Worm (Caenorhabditis elegans) whole organism, late embryonic: ENCODE results near the gene Y37H2A.18.

Experiments used
- ahr-1 ChIP-seq: sonication (generic microtip); optimal IDR thresholded peaks from 2 replicates; lab custom pipeline; 2016; ENCODE audit warnings: missing genetic modification characterization, missing compliant biosample characterization
- ceh-9 ChIP-seq: sonication (generic microtip); optimal IDR thresholded peaks from 2 replicates; lab custom pipeline; 2016; ENCODE audit warnings: mild to moderate bottlenecking, missing genetic modification characterization, inconsistent platforms, missing compliant biosample characterization
- elt-2 ChIP-seq: sonication (generic microtip); optimal IDR thresholded peaks from 2 replicates; lab custom pipeline; 2016; ENCODE audit warnings: missing genetic modification reagents, missing genetic modification characterization, missing compliant biosample characterization
- ets-4 ChIP-seq: sonication (generic microtip); optimal IDR thresholded peaks from 2 replicates; lab custom pipeline; 2016; ENCODE audit warnings: missing genetic modification characterization, missing compliant biosample characterization
- hlh-6 ChIP-seq: sonication (generic microtip); optimal IDR thresholded peaks from 2 replicates; lab custom pipeline; 2016; ENCODE audit warnings: missing genotype, missing genetic modification characterization, missing compliant biosample characterization
- lin-11 ChIP-seq: fragments of 200-800 bp; sonication (Bioruptor generic); optimal IDR thresholded peaks from 2 replicates; lab custom pipeline; 2018; ENCODE audit warnings: mild to moderate bottlenecking, missing genetic modification characterization, missing compliant biosample characterization
- nfya-1 ChIP-seq: sonication (generic microtip); optimal IDR thresholded peaks from 2 replicates; lab custom pipeline; 2017; ENCODE audit warnings: missing genetic modification characterization, mild to moderate bottlenecking, missing compliant biosample characterization, antibody characterized with exemption, moderate library complexity
- nhr-11 ChIP-seq: fragments of 150-350 bp; optimal IDR thresholded peaks from 2 replicates; lab custom pipeline; 2014; ENCODE audit warnings: missing biosample characterization, missing genetic modification characterization
- odd-2 ChIP-seq: sonication (generic microtip); optimal IDR thresholded peaks from 2 replicates; lab custom pipeline; 2017; ENCODE audit warnings: antibody characterized with exemption, mild to moderate bottlenecking, missing genetic modification characterization, missing compliant biosample characterization
- pha-4 ChIP-seq: fragments of 150-350 bp; optimal IDR thresholded peaks from 2 replicates; lab custom pipeline; 2018; ENCODE audit warnings: missing biosample characterization, missing genetic modification reagents, missing genetic modification characterization

- TF ChIP-seq lin-11 (tag; lab: Kevin White, UChicago): no peak
- TF ChIP-seq elt-2: no peak
- no peak for TF ChIP-seq pha-4 (tag; lab: Kevin White, UChicago)
- no peak for TF ChIP-seq nhr-11 (tag; lab: Kevin White, UChicago)
- no peak for TF ChIP-seq odd-2 (tag; lab: Kevin White, UChicago)
- TF ChIP-seq ets-4 (tag; lab: Kevin White, UChicago): no peak
- no peak for TF ChIP-seq ahr-1 (tag; lab: Kevin White, UChicago)
- no peak for TF ChIP-seq nfya-1
- no peak for TF ChIP-seq hlh-6
- TF ChIP-seq ceh-9 (tag; lab: Kevin White, UChicago): no peak
Observed at ce11 chrV:18161228-18161627, 28.2 kb upstream of the Y37H2A.18 start, which contains the start of gene C14A6.13.
